Fruit fly (Drosophila melanogaster) whole organism, embryonic: Measurements from ENCODE around the gene bnl.

Source experiments
- Aef1 ChIP-seq: fragments of 200-800 bp; sonication (Bioruptor generic); IDR thresholded peaks from 3 replicates; pipeline ENCODE4 v1.3.6; 2022; ENCODE audit warnings: missing biosample characterization, missing genetic modification characterization
- Atf-2 ChIP-seq: fragments of 200-800 bp; sonication (Bioruptor generic); optimal IDR thresholded peaks from 2 replicates; lab custom pipeline; 2016; ENCODE audit warnings: missing biosample characterization, missing genetic modification characterization
- CG10274 ChIP-seq: fragments of 200-800 bp; sonication (Bioruptor generic); optimal IDR thresholded peaks from 3 replicates; lab custom pipeline; 2017; ENCODE audit warnings: missing biosample characterization, mild to moderate bottlenecking, missing genetic modification characterization
- CG10462 ChIP-seq: fragments of 200-800 bp; sonication (Bioruptor generic); optimal IDR thresholded peaks from 2 replicates; lab custom pipeline; 2016; ENCODE audit warnings: missing biosample characterization, missing genetic modification characterization
- CG10543 ChIP-seq: fragments of 200-800 bp; sonication (Bioruptor generic); optimal IDR thresholded peaks from 3 replicates; lab custom pipeline; 2017; ENCODE audit warnings: missing biosample characterization, mild to moderate bottlenecking, missing genetic modification characterization, moderate library complexity
- CG11247 ChIP-seq: fragments of 200-800 bp; sonication (Bioruptor generic); IDR thresholded peaks from 2 replicates; pipeline ENCODE4 v1.3.6; 2022; ENCODE audit warnings: missing biosample characterization, missing genetic modification characterization
- CG11560 ChIP-seq: fragments of 200-800 bp; sonication (Bioruptor generic); IDR thresholded peaks from 3 replicates; pipeline ENCODE4 v1.3.6; 2022; ENCODE audit warnings: missing biosample characterization, missing genetic modification characterization
- CG14014 ChIP-seq: fragments of 200-800 bp; sonication (Bioruptor generic); IDR thresholded peaks from 2 replicates; pipeline ENCODE4 v1.3.6; 2022; ENCODE audit warnings: missing biosample characterization, missing genetic modification characterization
- CG14667 ChIP-seq: fragments of 200-800 bp; sonication (Bioruptor generic); IDR thresholded peaks from 2 replicates; pipeline ENCODE4 v1.3.6; 2022; ENCODE audit warnings: missing biosample characterization, missing genetic modification characterization
- CG15011 ChIP-seq: fragments of 200-800 bp; sonication (Bioruptor generic); optimal IDR thresholded peaks from 3 replicates; lab custom pipeline; 2018; ENCODE audit warnings: missing biosample characterization, mild to moderate bottlenecking, missing genetic modification characterization
- CG15601 ChIP-seq: fragments of 200-800 bp; sonication (Bioruptor generic); optimal IDR thresholded peaks from 3 replicates; lab custom pipeline; 2019; ENCODE audit warnings: missing biosample characterization, mild to moderate bottlenecking, missing genetic modification characterization, moderate library complexity
- CG1603 ChIP-seq: fragments of 200-800 bp; sonication (Bioruptor generic); optimal IDR thresholded peaks from 2 replicates; lab custom pipeline; 2019; ENCODE audit warnings: missing biosample characterization, mild to moderate bottlenecking, missing genetic modification characterization, moderate library complexity
- CG18599 ChIP-seq: fragments of 200-800 bp; sonication (Bioruptor generic); optimal IDR thresholded peaks from 3 replicates; lab custom pipeline; 2017; ENCODE audit warnings: missing biosample characterization, missing genetic modification characterization, mild to moderate bottlenecking, moderate library complexity, missing genetic modification reagents
- CG2129 ChIP-seq: fragments of 200-800 bp; sonication (Bioruptor generic); IDR thresholded peaks from 2 replicates; pipeline ENCODE4 v1.3.6; 2022; ENCODE audit warnings: missing biosample characterization, missing genetic modification characterization; ENCODE audit not compliant: partially characterized antibody
- CG32532 ChIP-seq: fragments of 200-800 bp; sonication (Bioruptor generic); IDR thresholded peaks from 2 replicates; pipeline ENCODE4 v1.3.6; 2022; ENCODE audit warnings: missing biosample characterization, missing genetic modification characterization
- CG34224 ChIP-seq: fragments of 200-800 bp; sonication (Bioruptor generic); IDR thresholded peaks from 3 replicates; pipeline ENCODE4 v1.3.6; 2022; ENCODE audit warnings: missing biosample characterization, missing genetic modification characterization; ENCODE audit not compliant: partially characterized antibody
- CG34376 ChIP-seq: fragments of 200-800 bp; sonication (Bioruptor generic); optimal IDR thresholded peaks from 2 replicates; lab custom pipeline; 2018; ENCODE audit warnings: missing biosample characterization, mild to moderate bottlenecking, missing genetic modification characterization
- CG4404 ChIP-seq: fragments of 200-800 bp; sonication (Bioruptor generic); IDR thresholded peaks from 2 replicates; pipeline ENCODE4 v1.3.6; 2022; ENCODE audit warnings: missing biosample characterization, missing genetic modification characterization
- CG6765 ChIP-seq: fragments of 200-800 bp; sonication (Bioruptor generic); optimal IDR thresholded peaks from 3 replicates; lab custom pipeline; 2017; ENCODE audit warnings: missing biosample characterization, mild to moderate bottlenecking, missing genetic modification characterization
- CG8359 ChIP-seq: fragments of 200-800 bp; sonication (Bioruptor generic); optimal IDR thresholded peaks from 2 replicates; lab custom pipeline; 2017; ENCODE audit warnings: missing biosample characterization, mild to moderate bottlenecking, missing genetic modification characterization, borderline replicate concordance
- CG9797 ChIP-seq: fragments of 200-800 bp; sonication (Bioruptor generic); optimal IDR thresholded peaks from 3 replicates; lab custom pipeline; 2018; ENCODE audit warnings: missing biosample characterization, mild to moderate bottlenecking, missing genetic modification characterization
- CG9876 ChIP-seq: fragments of 200-800 bp; sonication (Bioruptor generic); optimal IDR thresholded peaks from 2 replicates; lab custom pipeline; 2016; ENCODE audit warnings: missing biosample characterization, missing genetic modification characterization
- D19B ChIP-seq: fragments of 200-800 bp; sonication (Bioruptor generic); optimal IDR thresholded peaks from 2 replicates; lab custom pipeline; 2017; ENCODE audit warnings: missing biosample characterization, mild to moderate bottlenecking, missing genetic modification characterization
- Dbx ChIP-seq: fragments of 200-800 bp; sonication (Bioruptor generic); IDR thresholded peaks from 3 replicates; pipeline ENCODE4 v1.3.6; 2022; ENCODE audit warnings: missing biosample characterization, missing genetic modification characterization
- Deaf1 ChIP-seq: fragments of 200-800 bp; optimal IDR thresholded peaks from 3 replicates; lab custom pipeline; 2019; ENCODE audit warnings: missing biosample characterization, mild to moderate bottlenecking, missing genetic modification characterization, moderate library complexity
- Dek ChIP-seq: fragments of 200-800 bp; sonication (Bioruptor generic); optimal IDR thresholded peaks from 3 replicates; lab custom pipeline; 2019; ENCODE audit warnings: missing biosample characterization, mild to moderate bottlenecking, missing genetic modification characterization, moderate library complexity
- Dref ChIP-seq: fragments of 200-800 bp; sonication (Bioruptor generic); IDR thresholded peaks from 2 replicates; pipeline ENCODE4 v1.3.6; 2022; ENCODE audit warnings: missing biosample characterization, missing genetic modification characterization
- HLHmδ ChIP-seq: fragments of 200-800 bp; sonication (Bioruptor generic); optimal IDR thresholded peaks from 2 replicates; lab custom pipeline; 2018; ENCODE audit warnings: missing biosample characterization, mild to moderate bottlenecking, missing genetic modification characterization, moderate library complexity
- Hand ChIP-seq: fragments of 200-800 bp; sonication (Bioruptor generic); optimal IDR thresholded peaks from 2 replicates; lab custom pipeline; 2017; ENCODE audit warnings: mild to moderate bottlenecking, missing biosample characterization, missing genetic modification reagents, missing genetic modification characterization
- Hey ChIP-seq: fragments of 200-800 bp; sonication (Bioruptor generic); optimal IDR thresholded peaks from 3 replicates; lab custom pipeline; 2018; ENCODE audit warnings: missing biosample characterization, mild to moderate bottlenecking, missing genetic modification characterization
- Hsf ChIP-seq: fragments of 200-800 bp; sonication (Bioruptor generic); optimal IDR thresholded peaks from 3 replicates; lab custom pipeline; 2016; ENCODE audit warnings: missing biosample characterization, missing genetic modification characterization
- Meics ChIP-seq: fragments of 200-800 bp; sonication (Bioruptor generic); optimal IDR thresholded peaks from 2 replicates; lab custom pipeline; 2017; ENCODE audit warnings: missing biosample characterization, mild to moderate bottlenecking, missing genetic modification characterization
- Mrtf ChIP-seq: fragments of 200-800 bp; sonication (Bioruptor generic); IDR thresholded peaks from 3 replicates; pipeline ENCODE4 v1.3.6; 2022; ENCODE audit warnings: missing biosample characterization, missing genetic modification characterization
- NC2α ChIP-seq: fragments of 200-800 bp; sonication (Bioruptor generic); optimal IDR thresholded peaks from 2 replicates; lab custom pipeline; 2016; ENCODE audit warnings: missing biosample characterization, missing genetic modification characterization
- Ptx1 ChIP-seq: fragments of 200-800 bp; sonication (Bioruptor generic); IDR thresholded peaks from 2 replicates; pipeline ENCODE4 v1.3.6; 2022; ENCODE audit warnings: missing biosample characterization, missing genetic modification characterization
- Sox100B ChIP-seq: fragments of 200-800 bp; sonication (Bioruptor generic); optimal IDR thresholded peaks from 3 replicates; lab custom pipeline; 2018; ENCODE audit warnings: missing biosample characterization, mild to moderate bottlenecking, missing genetic modification characterization
- ase ChIP-seq: fragments of 200-800 bp; sonication (Bioruptor generic); IDR thresholded peaks from 3 replicates; pipeline ENCODE4 v1.3.6; 2022; ENCODE audit warnings: missing biosample characterization, missing genetic modification characterization
- bigmax ChIP-seq: fragments of 200-800 bp; sonication (Bioruptor generic); optimal IDR thresholded peaks from 2 replicates; lab custom pipeline; 2018; ENCODE audit warnings: missing biosample characterization, mild to moderate bottlenecking, missing genetic modification characterization
- dmrt11E ChIP-seq: fragments of 200-800 bp; sonication (Bioruptor generic); optimal IDR thresholded peaks from 3 replicates; lab custom pipeline; 2018; ENCODE audit warnings: missing biosample characterization, mild to moderate bottlenecking, missing genetic modification characterization, moderate library complexity
- hbn ChIP-seq: fragments of 200-800 bp; sonication (Bioruptor generic); IDR thresholded peaks from 2 replicates; pipeline ENCODE4 v1.3.6; 2022; ENCODE audit warnings: missing biosample characterization, missing genetic modification characterization; ENCODE audit not compliant: partially characterized antibody
- klu ChIP-seq: fragments of 200-800 bp; sonication (Bioruptor generic); IDR thresholded peaks from 2 replicates; pipeline ENCODE4 v1.3.6; 2022; ENCODE audit warnings: missing biosample characterization, missing genetic modification characterization
- mam ChIP-seq: fragments of 200-800 bp; sonication (Bioruptor generic); optimal IDR thresholded peaks from 3 replicates; lab custom pipeline; 2016; ENCODE audit warnings: missing biosample characterization, missing genetic modification characterization
- org-1 ChIP-seq: fragments of 200-800 bp; sonication (Bioruptor generic); optimal IDR thresholded peaks from 2 replicates; lab custom pipeline; 2017; ENCODE audit warnings: missing biosample characterization, missing genetic modification characterization
- pfk ChIP-seq: fragments of 200-800 bp; sonication (Bioruptor generic); optimal IDR thresholded peaks from 2 replicates; lab custom pipeline; 2018; ENCODE audit warnings: missing biosample characterization, mild to moderate bottlenecking, missing genetic modification characterization, moderate library complexity
- sens-2 ChIP-seq: fragments of 200-800 bp; sonication (Bioruptor generic); IDR thresholded peaks from 2 replicates; pipeline ENCODE4 v1.3.6; 2022; ENCODE audit warnings: missing biosample characterization, missing genetic modification characterization
- sima ChIP-seq: fragments of 200-800 bp; sonication (Bioruptor generic); optimal IDR thresholded peaks from 2 replicates; lab custom pipeline; 2016; ENCODE audit warnings: missing biosample characterization, missing genetic modification characterization
- sug ChIP-seq: fragments of 200-800 bp; optimal IDR thresholded peaks from 2 replicates; lab custom pipeline; 2019; ENCODE audit warnings: missing biosample characterization, mild to moderate bottlenecking, missing genetic modification characterization, moderate library complexity
- twi ChIP-seq: fragments of 200-800 bp; optimal IDR thresholded peaks from 2 replicates; lab custom pipeline; 2019; ENCODE audit warnings: missing biosample characterization, mild to moderate bottlenecking, missing genetic modification characterization, moderate library complexity
- zen2 ChIP-seq: fragments of 200-800 bp; sonication (Bioruptor generic); IDR thresholded peaks from 3 replicates; pipeline ENCODE4 v1.3.6; 2022; ENCODE audit warnings: missing biosample characterization, missing genetic modification characterization; ENCODE audit not compliant: partially characterized antibody

The bnl gene

dm6 chr3R:19880431-19880939 is 43.9 kb upstream of the bnl start (continued):
- TF ChIP-seq Hey (tag; lab: Kevin White, UChicago), result peak; percentile 9
- no peak for TF ChIP-seq CG1603 (tag; lab: Kevin White, UChicago)
- peak; percentile 55 for TF ChIP-seq Ptx1 (GFP tag; lab: Robert Waterston, UW)
- TF ChIP-seq Hand, result peak; percentile 73
- no peak for TF ChIP-seq Mrtf (GFP tag; lab: Robert Waterston, UW)
- peak; percentile 20 for TF ChIP-seq CG15011
- TF ChIP-seq CG9876 (GFP tag; lab: Kevin White, UChicago), result no peak
- TF ChIP-seq sens-2, result no peak
- peak; percentile 3 for TF ChIP-seq CG10462
- TF ChIP-seq Aef1 (GFP tag; lab: Robert Waterston, UW), result peak; percentile 63; the same call in 2 of the 3 replicates
- peak; percentile 77 for TF ChIP-seq sug (tag; lab: Kevin White, UChicago)
- peak; percentile 22; the same call in 1 of the 2 replicates for TF ChIP-seq klu
- no peak for TF ChIP-seq zen2
- TF ChIP-seq CG15601 (tag; lab: Kevin White, UChicago), result peak; percentile 56
- no peak for TF ChIP-seq CG8359
- no peak for TF ChIP-seq Atf-2 (GFP tag; lab: Kevin White, UChicago)
- peak; percentile 34 for TF ChIP-seq Hsf (GFP tag; lab: Kevin White, UChicago)
- TF ChIP-seq bigmax, result no peak
- peak; percentile 27 for TF ChIP-seq Dek (tag; lab: Kevin White, UChicago)
- no peak for TF ChIP-seq pfk
- TF ChIP-seq CG14014 (GFP tag; lab: Robert Waterston, UW), result peak; percentile 24; the same call in 1 of the 2 replicates
- no peak for TF ChIP-seq NC2α
- TF ChIP-seq CG10274 (GFP tag; lab: Kevin White, UChicago), result no peak
- TF ChIP-seq dmrt11E (tag; lab: Kevin White, UChicago), result no peak
- 0 out of 2 replicates have a peak, but pooled peaks have one; percentile 16 for TF ChIP-seq CG4404 (GFP tag; lab: Robert Waterston, UW)
- TF ChIP-seq D19B, result no peak
- peak; percentile 11 for TF ChIP-seq org-1 (GFP tag; lab: Kevin White, UChicago)
- TF ChIP-seq Dref (GFP tag; lab: Robert Waterston, UW), result no peak
- 0 out of 2 replicates have a peak, but pooled peaks have one; percentile 5 for TF ChIP-seq CG14667 (GFP tag; lab: Robert Waterston, UW)
- TF ChIP-seq ase, result no peak
- TF ChIP-seq Meics (GFP tag; lab: Kevin White, UChicago), result peak; percentile 67
- no peak for TF ChIP-seq CG11560 (tag; lab: Robert Waterston, UW)
- TF ChIP-seq mam (GFP tag; lab: Kevin White, UChicago), result peak; percentile 48
- peak; percentile 46 for TF ChIP-seq twi (tag; lab: Kevin White, UChicago)
- TF ChIP-seq CG6765, result peak; percentile 66
- TF ChIP-seq Sox100B, result peak; percentile 75
- TF ChIP-seq CG11247 (GFP tag; lab: Robert Waterston, UW), result 0 out of 2 replicates have a peak, but pooled peaks have one; percentile 50
- no peak for TF ChIP-seq hbn
- TF ChIP-seq sima, result no peak
- TF ChIP-seq CG18599 (GFP tag; lab: Kevin White, UChicago), result peak; percentile 76
- TF ChIP-seq Deaf1, result peak; percentile 47
- peak; percentile 31 for TF ChIP-seq HLHmδ (GFP tag; lab: Kevin White, UChicago)
- 0 out of 3 replicates have a peak, but pooled peaks have one; percentile 16 for TF ChIP-seq CG34224 (GFP tag; lab: Robert Waterston, UW)
- peak; percentile 52; the same call in 1 of the 2 replicates for TF ChIP-seq CG32532 (GFP tag; lab: Robert Waterston, UW)
- TF ChIP-seq CG10543 (GFP tag; lab: Kevin White, UChicago), result peak; percentile 74
- peak; percentile 48; the same call in 1 of the 3 replicates for TF ChIP-seq Dbx (GFP tag; lab: Robert Waterston, UW)
- TF ChIP-seq CG9797, result no peak
- TF ChIP-seq CG34376, result peak; percentile 77
- TF ChIP-seq CG2129, result no peak
